Worm (Caenorhabditis elegans) whole organism, L2 larva: Measurements from ENCODE around the gene serp-1.2.

Source experiments
- C34F6.9 ChIP-seq: fragments of 150-350 bp; optimal IDR thresholded peaks from 2 replicates; lab custom pipeline; 2014; ENCODE audit warnings: missing biosample characterization, missing genetic modification characterization
- F13H6.1 ChIP-seq: sonication (generic microtip); optimal IDR thresholded peaks from 2 replicates; lab custom pipeline; 2016; ENCODE audit warnings: missing genetic modification characterization, missing compliant biosample characterization
- Y55F3AM.14 ChIP-seq: fragments of 200-800 bp; sonication (Bioruptor generic); optimal IDR thresholded peaks from 2 replicates; lab custom pipeline; 2018; ENCODE audit warnings: mild to moderate bottlenecking, missing genetic modification characterization, missing compliant biosample characterization
- aly-2 ChIP-seq: fragments of 150-350 bp; optimal IDR thresholded peaks from 2 replicates; lab custom pipeline; 2014; ENCODE audit warnings: missing biosample characterization, missing genetic modification characterization
- blmp-1 ChIP-seq: sonication (generic microtip); optimal IDR thresholded peaks from 2 replicates; lab custom pipeline; 2017; ENCODE audit warnings: missing genetic modification characterization, mild to moderate bottlenecking, missing compliant biosample characterization, antibody characterized with exemption, moderate library complexity; ENCODE audit not compliant: insufficient read depth
- ceh-16 ChIP-seq: fragments of 150-350 bp; optimal IDR thresholded peaks from 2 replicates; lab custom pipeline; 2014; ENCODE audit warnings: missing biosample characterization, missing genetic modification characterization
- ceh-82 ChIP-seq: fragments of 150-350 bp; optimal IDR thresholded peaks from 2 replicates; lab custom pipeline; 2014; ENCODE audit warnings: missing biosample characterization, missing genetic modification characterization
- crh-2 ChIP-seq: sonication (generic microtip); optimal IDR thresholded peaks from 2 replicates; lab custom pipeline; 2017; ENCODE audit warnings: missing biosample characterization, missing genetic modification characterization
- dmd-4 ChIP-seq: sonication (generic microtip); optimal IDR thresholded peaks from 2 replicates; lab custom pipeline; 2017; ENCODE audit warnings: missing biosample characterization, missing genetic modification characterization
- egl-27 ChIP-seq: sonication (generic microtip); optimal IDR thresholded peaks from 3 replicates; lab custom pipeline; 2017; ENCODE audit warnings: missing biosample characterization, missing genetic modification reagents, missing genetic modification characterization
- elt-1 ChIP-seq: fragments of 150-350 bp; optimal IDR thresholded peaks from 2 replicates; lab custom pipeline; 2014; ENCODE audit warnings: missing biosample characterization, missing genetic modification characterization
- elt-3 ChIP-seq: sonication (generic microtip); optimal IDR thresholded peaks from 2 replicates; lab custom pipeline; 2017; ENCODE audit warnings: missing biosample characterization, missing genetic modification characterization
- fos-1 ChIP-seq: fragments of 150-350 bp; optimal IDR thresholded peaks from 2 replicates; lab custom pipeline; 2014; ENCODE audit warnings: missing biosample characterization, missing genetic modification characterization
- gmeb-1 ChIP-seq: fragments of 150-350 bp; optimal IDR thresholded peaks from 2 replicates; lab custom pipeline; 2014; ENCODE audit warnings: missing biosample characterization, missing genetic modification characterization
- lin-11 ChIP-seq: fragments of 150-350 bp; sonication (generic microtip); optimal IDR thresholded peaks from 2 replicates; lab custom pipeline; 2014; ENCODE audit warnings: missing biosample characterization, missing genetic modification characterization, inconsistent platforms, mixed read lengths
- lin-13 ChIP-seq: fragments of 150-350 bp; optimal IDR thresholded peaks from 2 replicates; lab custom pipeline; 2014; ENCODE audit warnings: missing biosample characterization, missing genetic modification reagents, missing genetic modification characterization
- lsy-2 ChIP-seq, 2 experiments: fragments of 150-350 bp in 1 of 2; sonication (generic microtip) in 1 of 2; optimal IDR thresholded peaks; 2 replicates each; lab custom pipeline; 2014 to 2017; ENCODE audit warnings: missing biosample characterization in 2 of 2, missing genetic modification characterization in 2 of 2
- mab-5 ChIP-seq: fragments of 150-350 bp; optimal IDR thresholded peaks from 2 replicates; lab custom pipeline; 2014; ENCODE audit warnings: missing biosample characterization, missing genetic modification characterization
- mbf-1 ChIP-seq: sonication (generic microtip); optimal IDR thresholded peaks from 2 replicates; lab custom pipeline; 2017; ENCODE audit warnings: missing biosample characterization, missing genetic modification characterization
- mdl-1 ChIP-seq, 2 experiments: fragments of 150-350 bp in 1 of 2; sonication (generic microtip) in 1 of 2; optimal IDR thresholded peaks; 2 replicates each; lab custom pipeline; 2017; ENCODE audit warnings: missing biosample characterization in 2 of 2, missing genetic modification characterization in 2 of 2
- nhr-10 ChIP-seq: sonication (generic microtip); optimal IDR thresholded peaks from 2 replicates; lab custom pipeline; 2017; ENCODE audit warnings: missing biosample characterization, missing genetic modification characterization
- nhr-11 ChIP-seq: fragments of 150-350 bp; optimal IDR thresholded peaks from 2 replicates; lab custom pipeline; 2014; ENCODE audit warnings: missing biosample characterization, missing genetic modification characterization
- nhr-12 ChIP-seq: fragments of 150-350 bp; optimal IDR thresholded peaks from 2 replicates; lab custom pipeline; 2014; ENCODE audit warnings: missing biosample characterization, missing genetic modification characterization
- nhr-129 ChIP-seq: fragments of 150-350 bp; optimal IDR thresholded peaks from 2 replicates; lab custom pipeline; 2014; ENCODE audit warnings: missing biosample characterization, missing genetic modification characterization
- nhr-21 ChIP-seq: fragments of 150-350 bp; optimal IDR thresholded peaks from 2 replicates; lab custom pipeline; 2014; ENCODE audit warnings: missing biosample characterization, missing genetic modification characterization
- nhr-23 ChIP-seq: fragments of 150-350 bp; optimal IDR thresholded peaks from 2 replicates; lab custom pipeline; 2014; ENCODE audit warnings: missing biosample characterization, missing genetic modification reagents, missing genetic modification characterization
- nhr-237 ChIP-seq: fragments of 150-350 bp; optimal IDR thresholded peaks from 2 replicates; lab custom pipeline; 2014; ENCODE audit warnings: missing biosample characterization, missing genetic modification characterization
- nhr-25 ChIP-seq: fragments of 150-350 bp; sonication (generic microtip); optimal IDR thresholded peaks from 3 replicates; lab custom pipeline; 2014; ENCODE audit warnings: missing biosample characterization, missing genetic modification characterization
- nhr-6 ChIP-seq: fragments of 150-350 bp; optimal IDR thresholded peaks from 2 replicates; lab custom pipeline; 2014; ENCODE audit warnings: missing biosample characterization, missing genetic modification characterization
- nhr-77 ChIP-seq: fragments of 150-350 bp; optimal IDR thresholded peaks from 2 replicates; lab custom pipeline; 2014; ENCODE audit warnings: missing biosample characterization, missing genetic modification characterization
- peb-1 ChIP-seq: fragments of 150-350 bp; optimal IDR thresholded peaks from 2 replicates; lab custom pipeline; 2014; ENCODE audit warnings: missing biosample characterization, missing genetic modification characterization
- sem-4 ChIP-seq: fragments of 150-350 bp; optimal IDR thresholded peaks from 2 replicates; lab custom pipeline; 2014; ENCODE audit warnings: missing biosample characterization, missing genetic modification reagents, missing genetic modification characterization
- sma-3 ChIP-seq: sonication (generic microtip); optimal IDR thresholded peaks from 2 replicates; lab custom pipeline; 2016; ENCODE audit warnings: missing genetic modification reagents, missing genetic modification characterization, missing compliant biosample characterization
- sma-9 ChIP-seq, 2 experiments: fragments of 150-350 bp in 1 of 2; sonication (generic microtip) in 1 of 2; optimal IDR thresholded peaks; 2 replicates each; lab custom pipeline; 2014 to 2016; ENCODE audit warnings: missing genetic modification characterization in 2 of 2, mild to moderate bottlenecking in 1 of 2, missing biosample characterization in 1 of 2, missing compliant biosample characterization in 1 of 2, missing genetic modification reagents in 1 of 2, moderate library complexity in 1 of 2
- unc-39 ChIP-seq: fragments of 150-350 bp; optimal IDR thresholded peaks from 2 replicates; lab custom pipeline; 2014; ENCODE audit warnings: missing biosample characterization, missing genetic modification characterization
- unc-55 ChIP-seq: fragments of 150-350 bp; sonication (generic microtip); optimal IDR thresholded peaks from 3 replicates; lab custom pipeline; 2014; ENCODE audit warnings: missing biosample characterization, missing genetic modification reagents, missing genetic modification characterization
- unc-62 ChIP-seq: fragments of 150-350 bp; optimal IDR thresholded peaks from 2 replicates; lab custom pipeline; 2014; ENCODE audit warnings: missing biosample characterization, missing genetic modification reagents, missing genetic modification characterization
- zag-1 ChIP-seq: fragments of 150-350 bp; optimal IDR thresholded peaks from 2 replicates; lab custom pipeline; 2014; ENCODE audit warnings: missing biosample characterization, missing genetic modification characterization
- ztf-1 ChIP-seq: fragments of 200-800 bp; sonication (Bioruptor generic); conservative IDR thresholded peaks from 2 replicates; pipeline ENCODE4 v1.3.6; 2022; ENCODE audit warnings: missing genetic modification characterization, missing compliant biosample characterization
- ztf-4 ChIP-seq: fragments of 150-350 bp; optimal IDR thresholded peaks from 2 replicates; lab custom pipeline; 2014; ENCODE audit warnings: missing biosample characterization, missing genetic modification characterization

Gene serp-1.2

DNA sequence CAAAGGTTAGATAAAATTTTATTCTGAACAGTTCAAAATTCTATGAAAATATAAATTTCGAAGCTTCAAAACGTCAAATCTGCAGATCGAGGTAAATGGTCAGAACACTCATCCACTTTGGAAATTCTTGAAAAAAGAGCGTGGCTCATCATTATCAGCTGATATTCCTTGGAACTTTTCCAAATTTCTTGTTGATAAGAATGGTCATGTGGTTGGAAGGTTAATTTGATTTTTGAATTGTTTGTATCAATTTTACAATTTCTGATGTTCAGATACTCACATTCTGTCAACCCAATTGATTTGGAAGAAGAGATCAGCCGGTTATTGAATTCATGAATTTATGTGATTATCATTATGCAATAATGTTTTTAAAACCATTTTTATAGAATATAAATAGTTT lies 2.4 kb upstream of the serp-1.2 start:
- no peak for TF ChIP-seq elt-1 (tag; lab: Kevin White, UChicago)
- no peak for TF ChIP-seq ceh-16 (tag; lab: Kevin White, UChicago)
- TF ChIP-seq ceh-82 (tag; lab: Kevin White, UChicago) = no peak
- no peak for TF ChIP-seq nhr-21
- no peak for TF ChIP-seq nhr-129 (tag; lab: Kevin White, UChicago)
- no peak for TF ChIP-seq dmd-4 (tag; lab: Kevin White, UChicago)

- TF ChIP-seq unc-62 (GFP tag; lab: Kevin White, UChicago) = no peak
- no peak for TF ChIP-seq fos-1 (tag; lab: Kevin White, UChicago)
- TF ChIP-seq sma-9 (GFP tag; optimal IDR thresholded peaks at IDR 0.05; lab: Kevin White, UChicago) = no peak
- TF ChIP-seq sma-9 (tag; optimal IDR thresholded peaks at IDR 0.05; lab: Kevin White, UChicago) = no peak
Measured at ce11 chrIV:8226474-8226873, 1.0 kb downstream of the serp-1.2 start.

ce11 chrIV:8229523-8229922 lies 4.0 kb downstream of the serp-1.2 start:
- TF ChIP-seq nhr-129 (tag; lab: Kevin White, UChicago) (peak; percentile 52), sma-9 (GFP tag; optimal IDR thresholded peaks at IDR 0.05; lab: Kevin White, UChicago) (peak; percentile 80), sma-9 (tag; optimal IDR thresholded peaks at IDR 0.05; lab: Kevin White, UChicago) (no peak), unc-55 (GFP tag; lab: Kevin White, UChicago) (no peak), lin-11 (tag; lab: Kevin White, UChicago) (no peak), aly-2 (no peak), egl-27 (tag; lab: Kevin White, UChicago) (peak; percentile 11), blmp-1 (tag; lab: Kevin White, UChicago) (no peak), nhr-25 (tag; lab: Kevin White, UChicago) (peak; percentile 2), dmd-4 (tag; lab: Kevin White, UChicago) (no peak), mab-5 (tag; lab: Kevin White, UChicago) (no peak), C34F6.9 (peak; percentile 20), mdl-1 (tag; optimal IDR thresholded peaks at IDR 0.05; lab: Kevin White, UChicago) (peak in 1 of 2 experiments; percentile 37), nhr-6 (tag; lab: Kevin White, UChicago) (no peak), nhr-21 (no peak), ceh-16 (tag; lab: Kevin White, UChicago) (no peak), elt-3 (tag; lab: Kevin White, UChicago) (no peak), sma-3 (GFP tag; lab: Kevin White, UChicago) (peak; percentile 50), ztf-1 (no peak), zag-1 (tag; lab: Kevin White, UChicago) (no peak), unc-62 (GFP tag; lab: Kevin White, UChicago) (no peak), fos-1 (tag; lab: Kevin White, UChicago) (peak; percentile 4), peb-1 (no peak), F13H6.1 (tag; lab: Kevin White, UChicago) (peak; percentile 91), nhr-237 (no peak), crh-2 (tag; lab: Kevin White, UChicago) (peak; percentile 29), sem-4 (tag; lab: Kevin White, UChicago) (no peak), unc-39 (tag; lab: Kevin White, UChicago) (no peak), gmeb-1 (peak; percentile 44), ceh-82 (tag; lab: Kevin White, UChicago) (no peak), lsy-2 (tag; optimal IDR thresholded peaks at IDR 0.05; lab: Kevin White, UChicago) (peak in 1 of 2 experiments; percentile 29), lin-13 (no peak), nhr-11 (no peak), nhr-23 (tag; lab: Kevin White, UChicago) (no peak)

ce11 chrIV:8232428-8232827 lies 7.0 kb downstream of the serp-1.2 start:
- no peak for TF ChIP-seq ztf-1
- TF ChIP-seq nhr-23 (tag; lab: Kevin White, UChicago) = no peak
- no peak for TF ChIP-seq nhr-6 (tag; lab: Kevin White, UChicago)
- no peak for TF ChIP-seq nhr-77 (tag; lab: Kevin White, UChicago)
- no peak for TF ChIP-seq mbf-1 (tag; lab: Kevin White, UChicago)
- TF ChIP-seq sma-9 (GFP tag; optimal IDR thresholded peaks at IDR 0.05; lab: Kevin White, UChicago) = no peak
- TF ChIP-seq sma-9 (tag; optimal IDR thresholded peaks at IDR 0.05; lab: Kevin White, UChicago) = no peak
- TF ChIP-seq F13H6.1 (tag; lab: Kevin White, UChicago) = no peak
- TF ChIP-seq Y55F3AM.14 = no peak
- TF ChIP-seq ztf-4 (tag; lab: Kevin White, UChicago) = no peak
- TF ChIP-seq lin-11 (tag; lab: Kevin White, UChicago) = peak; percentile 55
- peak; percentile 80 for TF ChIP-seq nhr-129 (tag; lab: Kevin White, UChicago)
- TF ChIP-seq nhr-21 = no peak
- TF ChIP-seq ceh-16 (tag; lab: Kevin White, UChicago) = no peak
- TF ChIP-seq lsy-2 (tag; optimal IDR thresholded peaks at IDR 0.05; lab: Kevin White, UChicago) = peak in 1 of 2 experiments; percentile 47
- no peak for TF ChIP-seq ceh-82 (tag; lab: Kevin White, UChicago)
- TF ChIP-seq elt-1 (tag; lab: Kevin White, UChicago) = no peak
- peak; percentile 25 for TF ChIP-seq fos-1 (tag; lab: Kevin White, UChicago)
- TF ChIP-seq nhr-237 = no peak
- TF ChIP-seq lin-13 = no peak
- no peak for TF ChIP-seq zag-1 (tag; lab: Kevin White, UChicago)
- TF ChIP-seq C34F6.9 = peak; percentile 57
- TF ChIP-seq crh-2 (tag; lab: Kevin White, UChicago) = peak; percentile 33
- TF ChIP-seq aly-2 = no peak
- no peak for TF ChIP-seq nhr-12 (tag; lab: Kevin White, UChicago)
- no peak for TF ChIP-seq nhr-10 (tag; lab: Kevin White, UChicago)
- TF ChIP-seq unc-55 (GFP tag; lab: Kevin White, UChicago) = peak; percentile 73
